Worm (Caenorhabditis elegans) whole organism, early embryonic: Measurements from ENCODE around the gene Y44A6D.7.

ENCODE experiments used
- F13C5.2 ChIP-seq: sonication (generic microtip); optimal IDR thresholded peaks from 2 replicates; lab custom pipeline; 2017; ENCODE audit warnings: mild to moderate bottlenecking, missing genetic modification characterization, inconsistent platforms, missing compliant biosample characterization
- aly-1 ChIP-seq: sonication (generic microtip); optimal IDR thresholded peaks from 2 replicates; lab custom pipeline; 2016; ENCODE audit warnings: missing genetic modification characterization, missing compliant biosample characterization
- ama-1 ChIP-seq: fragments of 150-350 bp; optimal IDR thresholded peaks from 2 replicates; lab custom pipeline; 2014
- ceh-13 ChIP-seq: fragments of 200-800 bp; sonication (Bioruptor generic); optimal IDR thresholded peaks from 2 replicates; lab custom pipeline; 2018; ENCODE audit warnings: mild to moderate bottlenecking, missing genetic modification characterization, missing compliant biosample characterization
- ceh-36 ChIP-seq: sonication (generic microtip); optimal IDR thresholded peaks from 2 replicates; lab custom pipeline; 2016; ENCODE audit warnings: missing genetic modification characterization, inconsistent platforms, missing compliant biosample characterization
- flt-1 ChIP-seq: fragments of 200-800 bp; sonication (Bioruptor generic); IDR thresholded peaks from 2 replicates; pipeline ENCODE4 v1.3.6; 2022; ENCODE audit warnings: missing genetic modification characterization, missing compliant biosample characterization
- hmbx-1 ChIP-seq: sonication (generic microtip); optimal IDR thresholded peaks from 2 replicates; lab custom pipeline; 2016; ENCODE audit warnings: mild to moderate bottlenecking, missing genetic modification characterization, missing compliant biosample characterization
- hmg-4 ChIP-seq: fragments of 200-800 bp; sonication (Bioruptor generic); optimal IDR thresholded peaks from 2 replicates; lab custom pipeline; 2018; ENCODE audit warnings: mild to moderate bottlenecking, missing genetic modification characterization, missing compliant biosample characterization
- hnd-1 ChIP-seq: sonication (generic microtip); optimal IDR thresholded peaks from 2 replicates; lab custom pipeline; 2016; ENCODE audit warnings: missing genetic modification characterization, missing compliant biosample characterization
- tbx-37 ChIP-seq: fragments of 200-800 bp; sonication (Bioruptor generic); conservative IDR thresholded peaks from 2 replicates; pipeline ENCODE4 v1.3.6; 2022; ENCODE audit warnings: missing genetic modification reagents, missing genetic modification characterization, missing compliant biosample characterization
- tra-4 ChIP-seq: sonication (generic microtip); optimal IDR thresholded peaks from 2 replicates; lab custom pipeline; 2017; ENCODE audit warnings: missing genetic modification characterization, missing compliant biosample characterization

DNA sequence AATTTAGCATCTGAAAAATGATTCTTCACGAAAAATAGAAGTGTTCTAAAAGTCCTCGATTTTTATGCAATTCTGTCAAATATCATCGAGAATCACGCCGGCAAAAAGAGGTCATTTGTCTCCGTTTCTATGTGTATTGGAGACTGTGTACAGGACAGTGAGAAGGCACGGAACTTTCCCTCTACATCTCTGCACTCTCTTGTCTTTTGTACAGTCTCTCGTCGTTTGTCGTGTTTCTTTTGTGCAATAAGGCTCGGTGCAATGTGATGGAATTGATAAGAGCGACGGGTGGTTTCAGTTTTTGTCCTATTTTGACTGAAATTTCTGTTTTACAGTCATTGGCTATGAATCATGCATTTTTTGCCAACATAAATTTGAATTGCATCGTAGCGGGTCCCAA lies 17.3 kb downstream of the Y44A6D.7 start:
- TF ChIP-seq F13C5.2 (tag; lab: Kevin White, UChicago), result no peak
- TF ChIP-seq ama-1 (lab: Kevin White, UChicago), result no peak
- TF ChIP-seq ceh-36 (tag; lab: Kevin White, UChicago), result no peak
- no peak for TF ChIP-seq tra-4 (tag; lab: Kevin White, UChicago)
- no peak for TF ChIP-seq hnd-1
- no peak for TF ChIP-seq ceh-13
- TF ChIP-seq aly-1, result no peak
- no peak for TF ChIP-seq flt-1 (GFP tag; lab: Robert Waterston, UW)
- TF ChIP-seq tbx-37 (GFP tag; lab: Robert Waterston, UW), result no peak
- no peak for TF ChIP-seq hmg-4 (GFP tag; lab: Kevin White, UChicago)
- no peak for TF ChIP-seq hmbx-1 (tag; lab: Kevin White, UChicago)
